Worm (Caenorhabditis elegans): Measurements from ENCODE around the gene tsp-18.

DNA sequence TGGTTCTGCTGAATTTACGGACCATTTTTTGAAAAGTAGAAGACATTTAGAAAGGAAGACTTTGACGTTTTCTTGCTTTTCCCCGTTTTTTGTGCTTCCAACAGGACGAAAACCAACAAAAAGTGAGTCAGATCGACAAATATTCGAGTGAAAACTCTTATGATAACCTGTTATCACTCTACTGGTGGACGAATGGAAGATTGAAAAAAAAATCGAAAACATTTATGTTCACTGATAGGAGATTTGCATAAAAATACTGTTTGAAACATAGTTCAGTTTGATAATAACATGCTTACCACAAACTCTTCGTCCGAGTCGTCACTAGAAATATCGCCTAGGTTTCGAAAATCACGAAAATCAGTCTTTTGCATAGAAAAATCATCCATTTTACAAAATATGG, 31.9 kb upstream of the tsp-18 start:
- no peak for TF ChIP-seq unc-62 (GFP tag; optimal IDR thresholded peaks at IDR 0.05)
- TF ChIP-seq ama-1 (optimal IDR thresholded peaks at IDR 0.05), result no peak
- TF ChIP-seq ama-1 (GFP tag; optimal IDR thresholded peaks at IDR 0.05), result no peak
- TF ChIP-seq zim-3 (tag; optimal IDR thresholded peaks at IDR 0.05), result no peak

Measured in whole organism, young adult.